Worm (Caenorhabditis elegans): Measurements from ENCODE around the gene lec-9.

DNA sequence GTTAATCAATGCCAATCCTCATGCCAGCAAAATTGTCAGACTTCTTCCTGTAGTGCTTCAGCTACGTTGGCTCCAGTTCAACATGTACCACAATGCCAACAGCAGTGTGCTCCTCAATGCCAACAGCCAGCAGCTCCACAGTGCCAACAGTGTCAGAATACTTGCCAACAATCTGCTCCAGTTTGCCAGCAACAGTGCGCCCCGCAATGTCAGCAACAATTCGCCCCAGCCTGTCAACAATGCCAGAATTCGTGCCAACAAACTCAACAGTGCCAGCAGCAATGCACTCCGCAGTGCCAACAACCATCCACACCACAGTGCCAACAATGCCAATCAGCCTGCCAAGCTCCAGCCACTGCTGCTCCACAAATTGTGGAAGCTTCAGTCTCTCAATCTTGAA, 46.5 kb upstream of the lec-9 start:
- TF ChIP-seq nhr-28 (tag; optimal IDR thresholded peaks at IDR 0.05): no peak
- no peak for TF ChIP-seq unc-62 (GFP tag; optimal IDR thresholded peaks at IDR 0.05)
- TF ChIP-seq mab-5 (tag; optimal IDR thresholded peaks at IDR 0.05): no peak
- TF ChIP-seq ztf-11 (tag; optimal IDR thresholded peaks at IDR 0.05): no peak
- TF ChIP-seq nhr-12 (tag; optimal IDR thresholded peaks at IDR 0.05): no peak
- no peak for TF ChIP-seq nhr-237 (tag; optimal IDR thresholded peaks at IDR 0.05)
- no peak for TF ChIP-seq snpc-4 (tag; optimal IDR thresholded peaks at IDR 0.05)
- TF ChIP-seq lin-32 (GFP tag; optimal IDR thresholded peaks at IDR 0.05): no peak

Data from whole organism, mixed stage, embryonic.